Worm (Caenorhabditis elegans): ENCODE data around the gene nspf-2.
A peak's percentile ranks its signal among the peaks of the same experiment; 100 is the strongest.
"Not testable (repeated sequence)": the region's sequence is repeated elsewhere in the genome, so short reads cannot be mapped to it uniquely, and the experiment has no call there.

The nspf-2 gene

DNA sequence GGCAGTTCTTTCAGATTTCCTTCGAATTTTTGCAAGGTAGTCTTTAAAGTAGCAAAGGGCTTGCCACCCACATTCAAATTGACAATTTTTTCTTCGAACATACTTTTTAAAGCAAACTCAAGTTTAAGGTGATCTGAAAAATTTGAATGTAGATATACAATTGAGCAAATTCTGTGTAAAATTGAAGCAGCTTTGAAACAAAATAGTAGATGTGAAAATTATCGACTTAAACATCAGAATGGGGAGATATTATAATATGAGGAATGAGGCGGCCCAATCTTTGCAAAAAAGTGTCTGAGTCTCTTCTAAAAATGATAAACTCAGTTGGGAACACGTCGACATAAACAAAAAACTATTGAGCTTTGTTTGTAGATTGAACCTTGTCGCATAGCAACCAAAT, 44.2 kb upstream of the nspf-2 start, which contains the start of gene F22E5.11:
Gene F22E5.11, minus strand, starts transcription at position 101 of the 400 bp plus-strand sequence.
- TF ChIP-seq K12H6.12 (tag; optimal IDR thresholded peaks at IDR 0.05) (no peak), lin-40 (tag; optimal IDR thresholded peaks at IDR 0.05) (no peak), zim-3 (tag; optimal IDR thresholded peaks at IDR 0.05) (no peak), ceh-40 (GFP tag; IDR thresholded peaks at IDR 0.05) (no peak), Y67H2A.10 (GFP tag; conservative IDR thresholded peaks at IDR 0.05) (no peak), akir-1 (GFP tag; optimal IDR thresholded peaks at IDR 0.05) (no peak)

DNA sequence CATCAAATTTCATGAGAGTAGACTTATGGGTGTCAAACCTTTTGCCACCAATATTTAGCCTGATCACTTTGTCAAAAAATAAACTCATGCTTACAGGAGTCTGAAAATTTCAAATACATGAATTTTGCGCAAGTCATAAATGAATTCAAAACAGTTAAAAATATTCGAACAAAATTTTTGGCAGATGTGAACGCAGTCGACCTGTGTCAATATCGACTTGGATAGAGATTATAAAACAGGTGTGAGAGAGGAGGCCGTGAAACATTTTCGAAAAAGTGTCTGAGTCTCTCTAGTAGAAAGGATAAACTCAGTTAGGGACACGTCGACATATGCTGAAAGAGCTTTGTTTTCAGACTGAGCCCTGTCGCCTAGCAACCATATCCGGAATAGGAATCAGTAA, 42.0 kb upstream of the nspf-2 start, which contains the start of gene F22E5.12:
Gene F22E5.12, minus strand, starts transcription at position 101 of the 400 bp plus-strand sequence.
- TF ChIP-seq D2030.7 (GFP tag; IDR thresholded peaks at IDR 0.05); T26A5.8 (tag; optimal IDR thresholded peaks at IDR 0.05); lin-26 (GFP tag; IDR thresholded peaks at IDR 0.05): not testable (repeated sequence)

DNA sequence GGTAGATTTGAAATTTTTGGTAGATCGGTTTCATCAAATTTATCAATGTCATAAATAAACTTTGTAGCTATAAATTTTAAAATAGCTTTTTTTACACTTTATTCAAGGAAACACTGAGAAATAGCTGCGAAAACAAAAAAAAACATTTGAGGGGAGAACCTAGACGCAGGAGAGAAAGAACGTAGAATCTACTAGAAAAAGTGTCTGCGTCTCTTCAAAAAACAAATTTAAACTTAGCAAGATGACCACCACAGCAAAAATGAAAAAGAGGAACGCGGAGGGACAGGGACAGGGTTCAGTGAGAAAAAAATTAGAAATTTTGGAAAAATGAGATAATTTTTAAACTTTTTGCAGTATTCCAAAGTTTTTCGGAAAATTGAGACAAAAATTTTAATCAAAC, 39.7 kb upstream of the nspf-2 start:
- TF ChIP-seq hmg-1.2 (GFP tag; IDR thresholded peaks at IDR 0.05) = peak; percentile 28; the same call in 1 of the 2 replicates
- no peak for TF ChIP-seq cebp-1 (GFP tag; IDR thresholded peaks at IDR 0.05)
- TF ChIP-seq cebp-1 (tag; optimal IDR thresholded peaks at IDR 0.05) = no peak
- TF ChIP-seq tbp1 (GFP tag; optimal IDR thresholded peaks at IDR 0.05) = no peak
- TF ChIP-seq C06A6.2 (GFP tag; conservative IDR thresholded peaks at IDR 0.05) = 0 out of 2 replicates have a peak, but pooled peaks have one; percentile 16
- no peak for TF ChIP-seq nhr-80 (tag; optimal IDR thresholded peaks at IDR 0.05)

DNA sequence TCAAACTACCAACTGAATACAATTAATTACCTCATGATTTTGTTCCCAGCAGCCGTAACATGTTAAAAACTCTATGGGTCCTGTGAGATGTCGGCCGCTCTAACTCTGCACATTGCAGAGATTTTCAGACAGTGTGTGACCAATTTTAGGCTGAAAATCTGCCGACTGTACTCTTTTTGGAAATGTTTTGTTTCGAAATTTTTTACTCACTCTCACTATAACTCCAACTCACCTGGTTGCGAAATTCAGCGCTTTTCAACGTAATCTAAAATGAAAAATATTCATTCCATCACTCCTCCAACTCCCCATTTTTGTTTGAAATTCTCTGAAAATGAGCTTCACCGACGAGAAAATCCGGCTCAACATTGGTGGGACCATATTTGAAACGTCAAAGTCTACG, 39.2 kb upstream of the nspf-2 start, which contains the start of the genes F22E5.13 and F22E5.6:
Gene F22E5.13, minus strand, starts transcription at position 101 of the 400 bp plus-strand sequence.
Gene F22E5.6, plus strand, starts transcription at position 297 of the 400 bp plus-strand sequence.
- TF ChIP-seq snpc-4 (GFP tag; optimal IDR thresholded peaks at IDR 0.05) (no peak), snpc-4 (tag; optimal IDR thresholded peaks at IDR 0.05) (no peak), lin-54 (GFP tag; optimal IDR thresholded peaks at IDR 0.05) (no peak), F39B2.1 (GFP tag; IDR thresholded peaks at IDR 0.05) (no peak), nhr-80 (tag; optimal IDR thresholded peaks at IDR 0.05) (no peak), B0336.3 (GFP tag; IDR thresholded peaks at IDR 0.05) (no peak), ztf-28 (GFP tag; IDR thresholded peaks at IDR 0.05) (no peak), rpc-1 (optimal IDR thresholded peaks at IDR 0.05) (no peak), rpc-1 (tag; optimal IDR thresholded peaks at IDR 0.05) (no peak), ztf-18 (tag; optimal IDR thresholded peaks at IDR 0.05) (no peak), ztf-25 (GFP tag; IDR thresholded peaks at IDR 0.05) (no peak), rcor-1 (GFP tag; IDR thresholded peaks at IDR 0.05) (no peak)

DNA sequence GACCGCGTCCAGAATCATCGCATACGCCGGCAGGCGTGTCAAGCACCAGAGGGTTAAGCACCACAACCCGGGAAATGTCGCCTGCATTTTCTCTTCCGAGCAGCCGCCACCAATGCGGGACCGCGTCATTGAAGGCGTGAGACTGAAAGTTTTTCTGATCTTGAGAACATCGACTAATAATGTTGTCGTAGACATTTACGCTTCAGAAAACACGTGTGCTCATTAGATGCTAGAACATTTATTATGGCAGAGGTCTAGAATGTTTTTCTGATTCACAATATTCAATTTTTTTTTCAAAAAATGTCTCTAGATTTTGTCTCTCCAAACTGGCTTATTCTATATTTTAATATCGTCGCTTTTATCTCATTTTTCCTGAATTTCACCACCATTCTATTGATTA, 32.1 kb upstream of the nspf-2 start, which contains the start of gene sri-47:
Gene sri-47, plus strand, starts transcription at position 301 of the 400 bp plus-strand sequence.
- no peak for TF ChIP-seq lsl-1 (GFP tag; optimal IDR thresholded peaks at IDR 0.05)
- no peak for TF ChIP-seq ekl-4 (GFP tag; IDR thresholded peaks at IDR 0.05)
- no peak for TF ChIP-seq madf-10 (tag; optimal IDR thresholded peaks at IDR 0.05)
- TF ChIP-seq zfh-2 (GFP tag; conservative IDR thresholded peaks at IDR 0.05) = 0 out of 2 replicates have a peak, but pooled peaks have one; percentile 37
- TF ChIP-seq ceh-100 (GFP tag; IDR thresholded peaks at IDR 0.05) = no peak
- TF ChIP-seq nfya-2 (GFP tag; IDR thresholded peaks at IDR 0.05) = no peak
- TF ChIP-seq pbrm-1 (GFP tag; IDR thresholded peaks at IDR 0.05) = no peak
- no peak for TF ChIP-seq sptf-2 (GFP tag; optimal IDR thresholded peaks at IDR 0.05)
- TF ChIP-seq madf-6 (GFP tag; IDR thresholded peaks at IDR 0.05) = no peak
